Worm (Caenorhabditis elegans) whole organism, midembryonic: ENCODE measurements around the gene D1053.4.

Experiments used
- T22C8.4 ChIP-seq: fragments of 200-800 bp; sonication (Bioruptor generic); IDR thresholded peaks from 2 replicates; pipeline ENCODE4 v1.3.6; 2022; ENCODE audit warnings: missing genetic modification characterization, missing compliant biosample characterization
- cog-1 ChIP-seq: sonication (generic microtip); optimal IDR thresholded peaks from 2 replicates; lab custom pipeline; 2016; ENCODE audit warnings: missing genetic modification characterization, missing compliant biosample characterization
- flt-1 ChIP-seq: fragments of 200-800 bp; sonication (Bioruptor generic); IDR thresholded peaks from 2 replicates; pipeline ENCODE4 v1.3.6; 2022; ENCODE audit warnings: missing genetic modification characterization, missing compliant biosample characterization
- klf-2 ChIP-seq: fragments of 200-800 bp; sonication (Bioruptor generic); conservative IDR thresholded peaks from 2 replicates; pipeline ENCODE4 v1.3.6; 2022; ENCODE audit warnings: missing genetic modification reagents, missing genetic modification characterization, missing compliant biosample characterization
- med-1 ChIP-seq: sonication (generic microtip); optimal IDR thresholded peaks from 2 replicates; lab custom pipeline; 2017; ENCODE audit warnings: missing genetic modification characterization, mild to moderate bottlenecking, missing compliant biosample characterization, antibody characterized with exemption, missing genetic modification reagents; ENCODE audit not compliant: insufficient read depth
- ref-1 ChIP-seq: fragments of 200-800 bp; sonication (Bioruptor generic); conservative IDR thresholded peaks from 2 replicates; pipeline ENCODE4 v1.3.6; 2022; ENCODE audit warnings: missing genetic modification reagents, missing genetic modification characterization, missing compliant biosample characterization
- tab-1 ChIP-seq: fragments of 200-800 bp; sonication (Bioruptor generic); IDR thresholded peaks from 2 replicates; pipeline ENCODE4 v1.3.6; 2022; ENCODE audit warnings: missing genetic modification characterization, missing compliant biosample characterization
- ztf-23 ChIP-seq: fragments of 200-800 bp; sonication (Bioruptor generic); IDR thresholded peaks from 2 replicates; pipeline ENCODE4 v1.3.6; 2022; ENCODE audit warnings: missing genetic modification reagents, missing genetic modification characterization, missing compliant biosample characterization
- ztf-29 ChIP-seq: fragments of 200-800 bp; sonication (Bioruptor generic); IDR thresholded peaks from 2 replicates; pipeline ENCODE4 v1.3.6; 2022; ENCODE audit warnings: missing genetic modification reagents, missing genetic modification characterization, missing compliant biosample characterization

Gene D1053.4

ce11 chrX:11684261-11684660 lies 39.3 kb downstream of the D1053.4 start, which contains the start of gene hnd-1:
Gene hnd-1, plus strand, starts transcription at chrX:11684561.
- TF ChIP-seq T22C8.4 (GFP tag; lab: Robert Waterston, UW): no peak
- TF ChIP-seq ref-1: no peak
- no peak for TF ChIP-seq klf-2 (GFP tag; lab: Robert Waterston, UW)

DNA sequence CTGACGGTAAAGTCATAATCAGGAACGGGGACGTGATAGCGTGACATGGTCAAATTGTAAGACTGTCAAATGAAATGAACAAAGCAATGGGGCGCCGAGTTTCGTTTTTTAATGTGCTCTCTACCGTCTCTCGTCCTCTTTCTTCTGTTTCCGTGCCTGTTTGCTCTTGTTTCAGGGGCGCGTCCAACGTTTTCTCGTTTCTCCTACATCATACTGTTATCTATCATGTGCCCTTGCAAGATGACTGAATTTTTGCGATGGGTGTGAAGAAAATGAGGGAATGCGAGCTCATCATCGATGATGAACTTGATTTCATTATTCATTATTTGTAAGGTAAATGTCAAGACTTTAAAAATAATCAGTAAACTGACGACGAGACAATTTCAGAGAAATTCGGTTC lies 42.7 kb downstream of the D1053.4 start, which contains the start of gene T04F8.7:
Gene T04F8.7, minus strand, starts transcription at position 130 of the 400 bp plus-strand sequence.
- TF ChIP-seq T22C8.4 (GFP tag; lab: Robert Waterston, UW): no peak
- no peak for TF ChIP-seq tab-1
- TF ChIP-seq cog-1 (tag; lab: Kevin White, UChicago): no peak
- no peak for TF ChIP-seq ref-1
- no peak for TF ChIP-seq med-1 (GFP tag; lab: Kevin White, UChicago)
- no peak for TF ChIP-seq ztf-23 (GFP tag; lab: Robert Waterston, UW)
- no peak for TF ChIP-seq ztf-29 (GFP tag; lab: Robert Waterston, UW)
- TF ChIP-seq flt-1: no peak
- TF ChIP-seq klf-2 (GFP tag; lab: Robert Waterston, UW): no peak

- TF ChIP-seq med-1 (GFP tag; lab: Kevin White, UChicago) (no peak), T22C8.4 (GFP tag; lab: Robert Waterston, UW) (no peak), cog-1 (tag; lab: Kevin White, UChicago) (no peak), ztf-23 (GFP tag; lab: Robert Waterston, UW) (no peak), ref-1 (no peak), tab-1 (no peak), flt-1 (no peak)
Measured at ce11 chrX:11679211-11679977, 44.2 kb downstream of the D1053.4 start.

DNA sequence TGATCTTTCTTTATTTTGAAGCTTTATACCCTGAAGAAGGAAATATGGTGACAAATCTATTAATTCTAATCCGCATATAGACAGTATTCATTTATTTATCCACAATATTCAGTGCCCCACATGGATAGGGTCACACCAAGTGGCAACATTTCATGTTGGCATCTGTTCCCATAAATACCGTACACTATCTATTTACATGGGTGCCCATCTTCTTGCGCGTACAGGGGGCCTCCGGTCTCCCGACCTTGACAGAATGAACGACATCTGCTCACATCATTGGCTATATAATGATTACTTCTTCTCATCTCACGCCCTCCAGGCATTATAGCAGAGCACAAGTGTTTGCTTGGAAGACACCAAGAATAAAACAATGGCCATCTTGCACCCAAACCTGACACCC lies 48.0 kb downstream of the D1053.4 start:
- TF ChIP-seq med-1 (GFP tag; lab: Kevin White, UChicago) (no peak), flt-1 (no peak), cog-1 (tag; lab: Kevin White, UChicago) (peak; percentile 21), tab-1 (no peak)

DNA sequence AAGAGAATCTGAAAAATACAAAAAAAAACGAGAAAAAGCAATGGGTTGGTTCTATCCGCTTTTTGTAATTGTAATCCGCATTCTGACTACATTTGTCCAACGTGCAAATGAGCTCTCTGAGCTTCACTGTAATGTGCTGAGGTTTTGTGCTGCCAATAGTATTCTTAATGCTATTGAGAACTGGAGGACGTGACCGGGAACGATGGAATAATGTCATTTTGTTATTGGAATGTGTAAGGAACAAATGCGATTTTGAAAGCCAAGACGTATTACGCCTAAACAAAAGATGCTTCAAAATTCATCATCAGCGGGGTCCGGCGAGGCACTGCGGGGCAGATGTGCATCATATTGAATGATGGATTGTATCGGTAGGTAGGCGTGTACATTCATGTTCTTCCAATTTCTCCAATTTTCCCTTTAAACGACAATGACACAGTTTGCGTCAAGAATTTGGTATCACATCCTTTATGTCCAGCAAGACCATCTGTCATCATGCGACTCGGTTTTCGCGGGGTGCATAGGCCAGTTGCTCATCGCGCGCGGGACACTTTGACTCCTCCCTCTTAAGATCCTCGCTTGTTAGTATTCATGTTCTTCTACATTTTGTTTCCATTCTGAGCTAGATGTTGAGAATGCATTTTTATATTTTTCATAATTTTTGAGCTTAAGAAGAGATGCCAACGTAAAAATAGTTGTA lies 50.4 kb downstream of the D1053.4 start:
- TF ChIP-seq ztf-29 (GFP tag; lab: Robert Waterston, UW) (no peak), T22C8.4 (GFP tag; lab: Robert Waterston, UW) (no peak)
